Worm (Caenorhabditis elegans) whole organism, early embryonic: ENCODE data around the gene tsp-9.

Source experiments
- F13C5.2 ChIP-seq: sonication (generic microtip); optimal IDR thresholded peaks from 2 replicates; lab custom pipeline; 2017; ENCODE audit warnings: mild to moderate bottlenecking, missing genetic modification characterization, inconsistent platforms, missing compliant biosample characterization
- aly-1 ChIP-seq: sonication (generic microtip); optimal IDR thresholded peaks from 2 replicates; lab custom pipeline; 2016; ENCODE audit warnings: missing genetic modification characterization, missing compliant biosample characterization
- ama-1 ChIP-seq: fragments of 150-350 bp; optimal IDR thresholded peaks from 2 replicates; lab custom pipeline; 2014
- flt-1 ChIP-seq: fragments of 200-800 bp; sonication (Bioruptor generic); IDR thresholded peaks from 2 replicates; pipeline ENCODE4 v1.3.6; 2022; ENCODE audit warnings: missing genetic modification characterization, missing compliant biosample characterization
- hmbx-1 ChIP-seq: sonication (generic microtip); optimal IDR thresholded peaks from 2 replicates; lab custom pipeline; 2016; ENCODE audit warnings: mild to moderate bottlenecking, missing genetic modification characterization, missing compliant biosample characterization
- hmg-4 ChIP-seq: fragments of 200-800 bp; sonication (Bioruptor generic); optimal IDR thresholded peaks from 2 replicates; lab custom pipeline; 2018; ENCODE audit warnings: mild to moderate bottlenecking, missing genetic modification characterization, missing compliant biosample characterization
- hnd-1 ChIP-seq: sonication (generic microtip); optimal IDR thresholded peaks from 2 replicates; lab custom pipeline; 2016; ENCODE audit warnings: missing genetic modification characterization, missing compliant biosample characterization
- scrt-1 ChIP-seq: fragments of 200-800 bp; sonication (Bioruptor generic); IDR thresholded peaks from 2 replicates; pipeline ENCODE4 v1.3.6; 2022; ENCODE audit warnings: missing genetic modification characterization, missing compliant biosample characterization
- tbx-11 ChIP-seq: fragments of 200-800 bp; sonication (Bioruptor generic); IDR thresholded peaks from 2 replicates; pipeline ENCODE4 v1.3.6; 2022; ENCODE audit warnings: missing genetic modification characterization, missing compliant biosample characterization

DNA sequence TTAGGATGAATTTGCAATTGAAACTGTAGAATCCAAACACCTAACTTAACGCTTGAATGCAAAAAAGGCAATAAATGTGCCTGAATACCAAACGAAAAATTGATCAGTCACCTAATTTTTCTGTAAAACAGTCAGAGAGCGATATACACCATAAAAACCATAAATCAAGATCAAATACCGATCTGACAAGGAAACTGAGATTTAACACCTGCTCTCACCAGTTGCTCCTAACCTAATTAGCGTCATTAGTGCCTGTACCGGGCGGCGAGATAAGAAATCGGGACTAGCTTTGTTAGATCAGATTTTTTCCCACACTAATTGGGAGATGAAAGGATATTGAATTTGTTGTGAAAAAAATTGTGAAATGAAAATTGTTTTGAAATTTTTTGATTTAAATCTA, 22.7 kb upstream of the tsp-9 start:
- TF ChIP-seq aly-1 (tag; lab: Kevin White, UChicago) (no peak), scrt-1 (GFP tag; lab: Robert Waterston, UW) (no peak), hnd-1 (tag; lab: Kevin White, UChicago) (no peak), ama-1 (lab: Kevin White, UChicago) (no peak), hmg-4 (no peak), F13C5.2 (tag; lab: Kevin White, UChicago) (no peak), tbx-11 (GFP tag; lab: Robert Waterston, UW) (no peak), hmbx-1 (tag; lab: Kevin White, UChicago) (no peak), flt-1 (no peak)
